Fruit fly (Drosophila melanogaster) whole organism, embryonic: ENCODE results near the gene CG33768.

Experiments
- Antp ChIP-seq: fragments of 200-800 bp; sonication (Bioruptor generic); optimal IDR thresholded peaks from 3 replicates; lab custom pipeline; 2016; ENCODE audit warnings: missing biosample characterization, missing genetic modification characterization
- Blimp-1 ChIP-seq: fragments of 200-800 bp; sonication (Bioruptor generic); optimal IDR thresholded peaks from 3 replicates; lab custom pipeline; 2018; ENCODE audit warnings: missing biosample characterization, missing genetic modification characterization, mild to moderate bottlenecking, moderate library complexity, missing genetic modification reagents
- CG1024 ChIP-seq: fragments of 200-800 bp; sonication (Bioruptor generic); IDR thresholded peaks from 2 replicates; pipeline ENCODE4 v1.3.6; 2022; ENCODE audit warnings: missing biosample characterization, missing genetic modification characterization
- CG12071 ChIP-seq: fragments of 200-800 bp; sonication (Bioruptor generic); optimal IDR thresholded peaks from 3 replicates; lab custom pipeline; 2018; ENCODE audit warnings: missing biosample characterization, mild to moderate bottlenecking, missing genetic modification characterization
- CG13894 ChIP-seq: fragments of 200-800 bp; sonication (Bioruptor generic); optimal IDR thresholded peaks from 3 replicates; lab custom pipeline; 2018; ENCODE audit warnings: missing biosample characterization, mild to moderate bottlenecking, missing genetic modification characterization, moderate library complexity
- CG17829 ChIP-seq: fragments of 200-800 bp; optimal IDR thresholded peaks from 2 replicates; lab custom pipeline; 2019; ENCODE audit warnings: missing biosample characterization, mild to moderate bottlenecking, missing genetic modification characterization, moderate library complexity
- CG18619 ChIP-seq: fragments of 200-800 bp; sonication (Bioruptor generic); optimal IDR thresholded peaks from 3 replicates; lab custom pipeline; 2017; ENCODE audit warnings: missing biosample characterization, mild to moderate bottlenecking, missing genetic modification characterization
- CG2116 ChIP-seq: fragments of 200-800 bp; sonication (Bioruptor generic); optimal IDR thresholded peaks from 3 replicates; lab custom pipeline; 2018; ENCODE audit warnings: missing biosample characterization, mild to moderate bottlenecking, missing genetic modification characterization
- CG32767 ChIP-seq: fragments of 200-800 bp; sonication (Bioruptor generic); IDR thresholded peaks from 2 replicates; pipeline ENCODE4 v1.3.6; 2022; ENCODE audit warnings: missing biosample characterization, missing genetic modification characterization
- CG3281 ChIP-seq: fragments of 200-800 bp; sonication (Bioruptor generic); optimal IDR thresholded peaks from 3 replicates; lab custom pipeline; 2017; ENCODE audit warnings: missing biosample characterization, mild to moderate bottlenecking, missing genetic modification characterization
- CG33213 ChIP-seq: fragments of 200-800 bp; sonication (Bioruptor generic); optimal IDR thresholded peaks from 3 replicates; lab custom pipeline; 2016; ENCODE audit warnings: missing biosample characterization, missing genetic modification characterization
- CG4360 ChIP-seq: fragments of 200-800 bp; sonication (Bioruptor generic); IDR thresholded peaks from 2 replicates; pipeline ENCODE4 v1.3.6; 2022; ENCODE audit warnings: missing biosample characterization, missing genetic modification characterization
- CG4404 ChIP-seq: fragments of 200-800 bp; sonication (Bioruptor generic); IDR thresholded peaks from 2 replicates; pipeline ENCODE4 v1.3.6; 2022; ENCODE audit warnings: missing biosample characterization, missing genetic modification characterization
- CG5180 ChIP-seq: fragments of 200-800 bp; sonication (Bioruptor generic); optimal IDR thresholded peaks from 3 replicates; lab custom pipeline; 2017; ENCODE audit warnings: missing biosample characterization, missing genetic modification characterization, mild to moderate bottlenecking, moderate library complexity, missing genetic modification reagents
- CG5953 ChIP-seq: fragments of 200-800 bp; sonication (Bioruptor generic); IDR thresholded peaks from 2 replicates; pipeline ENCODE4 v1.3.6; 2022; ENCODE audit warnings: missing biosample characterization, missing genetic modification characterization
- CG7271 ChIP-seq: fragments of 200-800 bp; sonication (Bioruptor generic); optimal IDR thresholded peaks from 2 replicates; lab custom pipeline; 2018; ENCODE audit warnings: missing biosample characterization, mild to moderate bottlenecking, missing genetic modification characterization, moderate library complexity
- CG7963 ChIP-seq: fragments of 200-800 bp; sonication (Bioruptor generic); IDR thresholded peaks from 3 replicates; pipeline ENCODE4 v1.3.6; 2022; ENCODE audit warnings: missing biosample characterization, missing genetic modification characterization; ENCODE audit not compliant: partially characterized antibody
- CG8944 ChIP-seq: fragments of 200-800 bp; sonication (Bioruptor generic); optimal IDR thresholded peaks from 3 replicates; lab custom pipeline; 2016; ENCODE audit warnings: missing biosample characterization, missing genetic modification characterization
- Dip3 ChIP-seq: fragments of 200-800 bp; sonication (Bioruptor generic); optimal IDR thresholded peaks from 3 replicates; lab custom pipeline; 2016; ENCODE audit warnings: missing biosample characterization, missing genetic modification characterization
- Elba2 ChIP-seq: fragments of 200-800 bp; sonication (Bioruptor generic); optimal IDR thresholded peaks from 3 replicates; lab custom pipeline; 2016; ENCODE audit warnings: missing biosample characterization, missing genetic modification characterization
- Fer3 ChIP-seq: fragments of 200-800 bp; sonication (Bioruptor generic); optimal IDR thresholded peaks from 2 replicates; lab custom pipeline; 2018; ENCODE audit warnings: missing biosample characterization, mild to moderate bottlenecking, missing genetic modification characterization, moderate library complexity
- Jarid2 ChIP-seq: fragments of 200-800 bp; sonication (Bioruptor generic); optimal IDR thresholded peaks from 3 replicates; lab custom pipeline; 2017; ENCODE audit warnings: mild to moderate bottlenecking, missing biosample characterization, missing genetic modification reagents, missing genetic modification characterization
- MBD-R2 ChIP-seq: fragments of 200-800 bp; sonication (Bioruptor generic); IDR thresholded peaks from 2 replicates; pipeline ENCODE4 v1.3.6; 2022; ENCODE audit warnings: missing biosample characterization, missing genetic modification characterization
- Myb ChIP-seq: fragments of 200-800 bp; sonication (Bioruptor generic); optimal IDR thresholded peaks from 2 replicates; lab custom pipeline; 2016; ENCODE audit warnings: missing biosample characterization, missing genetic modification characterization
- NC2α ChIP-seq: fragments of 200-800 bp; sonication (Bioruptor generic); optimal IDR thresholded peaks from 2 replicates; lab custom pipeline; 2016; ENCODE audit warnings: missing biosample characterization, missing genetic modification characterization
- Nf-YA ChIP-seq: fragments of 200-800 bp; sonication (Bioruptor generic); IDR thresholded peaks from 2 replicates; pipeline ENCODE4 v1.3.6; 2022; ENCODE audit warnings: missing biosample characterization, missing genetic modification characterization
- Nf-YC ChIP-seq: fragments of 200-800 bp; optimal IDR thresholded peaks from 3 replicates; lab custom pipeline; 2019; ENCODE audit warnings: missing biosample characterization, mild to moderate bottlenecking, missing genetic modification characterization, moderate library complexity
- Optix ChIP-seq: fragments of 200-800 bp; sonication (Bioruptor generic); IDR thresholded peaks from 3 replicates; pipeline ENCODE4 v1.3.6; 2022; ENCODE audit warnings: missing biosample characterization, missing genetic modification characterization
- Xbp1 ChIP-seq: fragments of 200-800 bp; sonication (Bioruptor generic); optimal IDR thresholded peaks from 3 replicates; lab custom pipeline; 2016; ENCODE audit warnings: missing biosample characterization, mild to moderate bottlenecking, missing genetic modification characterization
- amos ChIP-seq: fragments of 200-800 bp; sonication (Bioruptor generic); IDR thresholded peaks from 2 replicates; pipeline ENCODE4 v1.3.6; 2022; ENCODE audit warnings: missing biosample characterization, missing genetic modification characterization; ENCODE audit not compliant: partially characterized antibody
- ara ChIP-seq: fragments of 200-800 bp; sonication (Bioruptor generic); IDR thresholded peaks from 2 replicates; pipeline ENCODE4 v1.3.6; 2022; ENCODE audit warnings: missing biosample characterization, missing genetic modification characterization
- cato ChIP-seq: fragments of 200-800 bp; sonication (Bioruptor generic); optimal IDR thresholded peaks from 2 replicates; lab custom pipeline; 2016; ENCODE audit warnings: missing biosample characterization, missing genetic modification characterization, borderline replicate concordance
- chn ChIP-seq: fragments of 200-800 bp; sonication (Bioruptor generic); optimal IDR thresholded peaks from 2 replicates; lab custom pipeline; 2016; ENCODE audit warnings: missing biosample characterization, missing genetic modification characterization
- ci ChIP-seq: fragments of 200-800 bp; sonication (Bioruptor generic); IDR thresholded peaks from 3 replicates; pipeline ENCODE4 v1.3.6; 2022; ENCODE audit warnings: missing biosample characterization, missing genetic modification characterization
- corto ChIP-seq: fragments of 200-800 bp; sonication (Bioruptor generic); optimal IDR thresholded peaks from 2 replicates; lab custom pipeline; 2016; ENCODE audit warnings: missing biosample characterization, mild to moderate bottlenecking, missing genetic modification characterization, moderate library complexity
- fru ChIP-seq: fragments of >200 bp; optimal IDR thresholded peaks from 2 replicates; lab custom pipeline; 2017
- gt ChIP-seq: fragments of 200-800 bp; sonication (Bioruptor generic); IDR thresholded peaks from 2 replicates; pipeline ENCODE4 v1.3.6; 2022; ENCODE audit warnings: missing biosample characterization, missing genetic modification characterization
- ham ChIP-seq: fragments of 200-800 bp; sonication (Bioruptor generic); IDR thresholded peaks from 2 replicates; pipeline ENCODE4 v1.3.6; 2022; ENCODE audit warnings: missing biosample characterization, missing genetic modification characterization
- hkb ChIP-seq, 2 experiments: fragments of 200-800 bp in 1 of 2; fragments of >200 bp in 1 of 2; sonication (Bioruptor generic) in 1 of 2; IDR thresholded peaks in 1 of 2; optimal IDR thresholded peaks in 1 of 2; 2 replicates each; pipeline versions ENCODE4 v1.3.6 to Lab custom; 2017 to 2022; ENCODE audit warnings: missing biosample characterization in 1 of 2, missing genetic modification characterization in 1 of 2
- klu ChIP-seq: fragments of 200-800 bp; sonication (Bioruptor generic); IDR thresholded peaks from 2 replicates; pipeline ENCODE4 v1.3.6; 2022; ENCODE audit warnings: missing biosample characterization, missing genetic modification characterization
- mam ChIP-seq: fragments of 200-800 bp; sonication (Bioruptor generic); optimal IDR thresholded peaks from 3 replicates; lab custom pipeline; 2016; ENCODE audit warnings: missing biosample characterization, missing genetic modification characterization
- pan ChIP-seq, 4 experiments: fragments of >200 bp in 3 of 4; fragments of 200-800 bp in 1 of 4; sonication (Bioruptor generic) in 1 of 4; optimal IDR thresholded peaks in 3 of 4; IDR thresholded peaks in 1 of 4; 2 replicates each; pipeline versions ENCODE4 v1.3.6 to Lab custom; 2017 to 2022; ENCODE audit warnings: missing biosample characterization in 2 of 4, missing genetic modification characterization in 2 of 4, mixed read lengths in 1 of 4
- pho ChIP-seq: fragments of 200-800 bp; sonication (Bioruptor generic); optimal IDR thresholded peaks from 2 replicates; lab custom pipeline; 2016; ENCODE audit warnings: missing biosample characterization, missing genetic modification characterization
- pros ChIP-seq: fragments of 200-800 bp; sonication (Bioruptor generic); optimal IDR thresholded peaks from 3 replicates; lab custom pipeline; 2019; ENCODE audit warnings: missing biosample characterization, mild to moderate bottlenecking, missing genetic modification characterization, moderate library complexity
- sd ChIP-seq: fragments of 200-800 bp; sonication (Bioruptor generic); optimal IDR thresholded peaks from 3 replicates; lab custom pipeline; 2018; ENCODE audit warnings: missing biosample characterization, mild to moderate bottlenecking, missing genetic modification characterization, moderate library complexity
- slbo ChIP-seq: fragments of 200-800 bp; sonication (Bioruptor generic); IDR thresholded peaks from 2 replicates; pipeline ENCODE4 v1.3.6; 2022; ENCODE audit warnings: missing biosample characterization, missing genetic modification characterization
- unc-4 ChIP-seq: fragments of 200-800 bp; sonication (Bioruptor generic); IDR thresholded peaks from 2 replicates; pipeline ENCODE4 v1.3.6; 2022; ENCODE audit warnings: missing biosample characterization, missing genetic modification characterization; ENCODE audit not compliant: partially characterized antibody
- vvl ChIP-seq: fragments of 200-800 bp; sonication (Bioruptor generic); IDR thresholded peaks from 2 replicates; pipeline ENCODE4 v1.3.6; 2022; ENCODE audit warnings: missing biosample characterization, missing genetic modification characterization
- wek ChIP-seq: fragments of 200-800 bp; sonication (Bioruptor generic); optimal IDR thresholded peaks from 3 replicates; lab custom pipeline; 2018; ENCODE audit warnings: missing biosample characterization, mild to moderate bottlenecking, missing genetic modification characterization, moderate library complexity
- zen ChIP-seq: fragments of 200-800 bp; sonication (Bioruptor generic); optimal IDR thresholded peaks from 3 replicates; lab custom pipeline; 2018; ENCODE audit warnings: missing biosample characterization, mild to moderate bottlenecking, missing genetic modification characterization, moderate library complexity
- zf30C ChIP-seq: fragments of 200-800 bp; sonication (Bioruptor generic); optimal IDR thresholded peaks from 3 replicates; lab custom pipeline; 2018; ENCODE audit warnings: missing biosample characterization, mild to moderate bottlenecking, missing genetic modification characterization

The CG33768 gene

dm6 chr3L:22665110-22665509, 18.1 kb downstream of the CG33768 start (continued):
- TF ChIP-seq cato (GFP tag; lab: Kevin White, UChicago) (no peak), fru (lab: Kevin White, UChicago) (no peak), CG33213 (no peak), CG8944 (GFP tag; lab: Kevin White, UChicago) (no peak), Nf-YA (no peak), klu (GFP tag; lab: Robert Waterston, UW) (no peak), Elba2 (GFP tag; lab: Kevin White, UChicago) (no peak), mam (GFP tag; lab: Kevin White, UChicago) (no peak), CG5180 (no peak), Jarid2 (GFP tag; lab: Kevin White, UChicago) (no peak), CG17829 (no peak), gt (no peak), Optix (GFP tag; lab: Robert Waterston, UW) (no peak), ara (GFP tag; lab: Robert Waterston, UW) (0 out of 2 replicates have a peak, but pooled peaks have one; percentile 35), Myb (GFP tag; lab: Kevin White, UChicago) (no peak), CG12071 (GFP tag; lab: Kevin White, UChicago) (peak; percentile 7), MBD-R2 (GFP tag; lab: Robert Waterston, UW) (no peak), wek (GFP tag; lab: Kevin White, UChicago) (no peak), sd (tag; lab: Kevin White, UChicago) (no peak), Nf-YC (tag; lab: Kevin White, UChicago) (no peak), zen (tag; lab: Kevin White, UChicago) (no peak), slbo (GFP tag; lab: Robert Waterston, UW) (peak; percentile 49), CG5953 (GFP tag; lab: Robert Waterston, UW) (no peak), CG32767 (GFP tag; lab: Robert Waterston, UW) (no peak), chn (GFP tag; lab: Kevin White, UChicago) (peak; percentile 12), ham (GFP tag; lab: Robert Waterston, UW) (no peak), CG4360 (GFP tag; lab: Robert Waterston, UW) (no peak), pho (GFP tag; lab: Kevin White, UChicago) (no peak), CG2116 (GFP tag; lab: Kevin White, UChicago) (no peak), ci (GFP tag; lab: Robert Waterston, UW) (peak; percentile 61; the same call in 1 of the 3 replicates), CG7271 (no peak), Fer3 (tag; lab: Kevin White, UChicago) (no peak), pros (GFP tag; lab: Kevin White, UChicago) (no peak), corto (GFP tag; lab: Kevin White, UChicago) (no peak), unc-4 (GFP tag; lab: Robert Waterston, UW) (no peak), pan (optimal IDR thresholded peaks at IDR 0.05; lab: Kevin White, UChicago) (no peak), pan (GFP tag; optimal IDR thresholded peaks at IDR 0.05 in 1 of 2, IDR thresholded peaks at IDR 0.05 in 1 of 2) (no peak), CG4404 (GFP tag; lab: Robert Waterston, UW) (no peak), Antp (GFP tag; lab: Kevin White, UChicago) (no peak), Xbp1 (GFP tag; lab: Kevin White, UChicago) (peak; percentile 34), hkb (optimal IDR thresholded peaks at IDR 0.05; lab: Kevin White, UChicago) (no peak), hkb (GFP tag; IDR thresholded peaks at IDR 0.05; lab: Robert Waterston, UW) (no peak), amos (GFP tag; lab: Robert Waterston, UW) (no peak), zf30C (GFP tag; lab: Kevin White, UChicago) (no peak), CG1024 (GFP tag; lab: Robert Waterston, UW) (0 out of 2 replicates have a peak, but pooled peaks have one; percentile 5), CG7963 (GFP tag; lab: Robert Waterston, UW) (no peak), Blimp-1 (GFP tag; lab: Kevin White, UChicago) (peak; percentile 40), CG13894 (no peak), CG3281 (GFP tag; lab: Kevin White, UChicago) (no peak), Dip3 (GFP tag; lab: Kevin White, UChicago) (no peak), vvl (GFP tag; lab: Robert Waterston, UW) (0 out of 2 replicates have a peak, but pooled peaks have one; percentile 32), NC2α (GFP tag; lab: Kevin White, UChicago) (no peak), CG18619 (GFP tag; lab: Kevin White, UChicago) (no peak)
